Worm (Caenorhabditis elegans) whole organism, mixed stage, embryonic: ENCODE data around the gene vit-6.

Source experiments
- ceh-39 ChIP-seq: fragments of 150-350 bp; optimal IDR thresholded peaks from 2 replicates; lab custom pipeline; 2014; ENCODE audit warnings: missing biosample characterization, missing genetic modification characterization
- ces-1 ChIP-seq: fragments of 150-350 bp; optimal IDR thresholded peaks from 2 replicates; lab custom pipeline; 2014; ENCODE audit warnings: missing biosample characterization, missing genetic modification reagents, missing genetic modification characterization
- cnd-1 ChIP-seq: fragments of 200-800 bp; sonication (Bioruptor generic); optimal IDR thresholded peaks from 2 replicates; lab custom pipeline; 2018; ENCODE audit warnings: mild to moderate bottlenecking, missing genetic modification characterization, missing compliant biosample characterization
- lsy-2 ChIP-seq: fragments of 150-350 bp; optimal IDR thresholded peaks from 2 replicates; lab custom pipeline; 2014; ENCODE audit warnings: missing biosample characterization, missing genetic modification characterization
- mep-1 ChIP-seq: fragments of 150-350 bp; optimal IDR thresholded peaks from 2 replicates; lab custom pipeline; 2017; ENCODE audit warnings: missing biosample characterization, missing genetic modification reagents, missing genetic modification characterization, inconsistent platforms
- nhr-2 ChIP-seq: fragments of 150-350 bp; optimal IDR thresholded peaks from 2 replicates; lab custom pipeline; 2014; ENCODE audit warnings: missing biosample characterization, missing genetic modification characterization
- nhr-237 ChIP-seq: fragments of 150-350 bp; optimal IDR thresholded peaks from 2 replicates; lab custom pipeline; 2014; ENCODE audit warnings: missing biosample characterization, missing genetic modification characterization
- pha-4 ChIP-seq: fragments of 150-350 bp; optimal IDR thresholded peaks from 2 replicates; lab custom pipeline; 2018; ENCODE audit warnings: missing biosample characterization, missing genetic modification reagents, missing genetic modification characterization
- unc-39 ChIP-seq: fragments of 150-350 bp; optimal IDR thresholded peaks from 2 replicates; lab custom pipeline; 2014; ENCODE audit warnings: missing biosample characterization, missing genetic modification characterization
- unc-62 ChIP-seq: fragments of 150-350 bp; optimal IDR thresholded peaks from 2 replicates; lab custom pipeline; 2014; ENCODE audit warnings: missing biosample characterization, missing genetic modification reagents, missing genetic modification characterization
- ztf-11 ChIP-seq: fragments of 150-350 bp; optimal IDR thresholded peaks from 2 replicates; lab custom pipeline; 2014; ENCODE audit warnings: missing biosample characterization, missing genetic modification characterization

DNA sequence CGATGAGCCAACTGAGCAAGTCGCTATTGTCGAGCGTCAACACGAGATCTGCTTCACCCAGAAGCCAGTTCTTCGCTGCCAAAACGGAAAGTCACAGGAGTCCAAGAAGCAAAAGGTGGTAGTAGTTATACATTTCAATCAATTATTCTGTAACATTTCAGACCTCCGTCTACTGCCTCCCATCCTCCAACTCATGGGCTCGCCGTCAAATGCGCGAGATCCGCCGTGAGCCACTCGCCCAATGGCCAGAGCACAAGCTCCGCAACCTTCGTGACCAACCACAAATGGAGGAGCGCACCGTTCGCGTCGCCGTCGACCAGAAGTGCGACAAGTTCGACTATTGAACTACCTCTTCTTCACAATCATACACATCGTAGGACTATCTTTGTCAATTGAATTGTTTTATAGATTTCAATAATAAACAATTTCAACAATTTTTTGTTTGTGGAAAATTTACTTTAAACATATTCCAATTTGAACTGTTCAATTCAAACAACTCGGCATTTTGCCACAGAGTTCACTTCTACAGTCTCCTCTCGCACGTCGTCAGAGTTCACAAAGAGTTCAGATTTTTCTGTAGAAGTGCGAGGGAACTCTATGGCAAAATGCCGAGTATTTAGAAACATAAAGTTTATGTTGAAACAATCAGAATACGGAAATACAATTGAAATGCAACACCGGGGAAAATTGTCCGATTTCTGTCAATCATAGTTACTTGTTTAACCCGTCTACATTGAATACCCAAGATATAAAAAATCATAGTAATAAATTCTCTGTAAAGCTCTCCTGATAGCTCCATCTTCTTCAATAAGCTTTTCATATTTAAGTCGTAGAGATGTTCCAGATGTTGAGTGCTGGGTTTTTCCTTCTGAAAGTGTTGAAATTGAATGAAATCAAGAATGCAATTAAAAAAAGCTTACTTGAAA is 5.3 kb downstream of the vit-6 start:
- no peak for TF ChIP-seq mep-1
- no peak for TF ChIP-seq unc-62 (GFP tag; lab: Kevin White, UChicago)
- TF ChIP-seq lsy-2, result no peak
- TF ChIP-seq unc-39 (tag; lab: Kevin White, UChicago), result no peak
- TF ChIP-seq ces-1 (GFP tag; lab: Kevin White, UChicago), result no peak
- TF ChIP-seq nhr-237 (tag; lab: Kevin White, UChicago), result no peak
- TF ChIP-seq ztf-11 (tag; lab: Kevin White, UChicago), result no peak
- TF ChIP-seq cnd-1, result no peak
- no peak for TF ChIP-seq ceh-39 (tag; lab: Kevin White, UChicago)
- TF ChIP-seq pha-4, result no peak
- TF ChIP-seq nhr-2 (tag; lab: Kevin White, UChicago), result no peak
